Worm (Caenorhabditis elegans) whole organism, L2 larva: ENCODE data around the gene fbxa-35.

Experiments used
- nhr-11 ChIP-seq: fragments of 150-350 bp; optimal IDR thresholded peaks from 2 replicates; lab custom pipeline; 2014; ENCODE audit warnings: missing biosample characterization, missing genetic modification characterization
- nhr-6 ChIP-seq: fragments of 150-350 bp; optimal IDR thresholded peaks from 2 replicates; lab custom pipeline; 2014; ENCODE audit warnings: missing biosample characterization, missing genetic modification characterization
- zag-1 ChIP-seq: fragments of 150-350 bp; optimal IDR thresholded peaks from 2 replicates; lab custom pipeline; 2014; ENCODE audit warnings: missing biosample characterization, missing genetic modification characterization

DNA sequence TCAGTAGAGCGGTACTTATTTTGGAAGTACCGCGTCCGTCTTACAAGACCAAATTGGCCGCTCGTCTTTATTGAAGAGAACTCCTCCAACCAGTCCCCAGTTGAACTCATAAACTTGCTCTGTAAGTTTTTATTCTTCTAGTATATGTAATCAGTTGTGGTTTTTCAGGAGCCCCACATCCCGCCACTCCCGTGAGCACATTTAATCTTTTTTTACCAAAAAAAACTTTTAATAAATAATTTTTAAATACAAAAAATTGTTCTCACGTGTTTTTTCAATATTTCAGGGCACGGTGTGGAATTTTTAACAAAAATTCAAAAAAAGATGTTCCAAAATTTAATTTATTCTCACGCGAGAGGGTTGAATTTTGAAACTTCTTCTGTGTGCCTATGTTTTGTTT, 29.0 kb downstream of the fbxa-35 start, which contains the start of gene fbxa-14:
- TF ChIP-seq zag-1 (tag; lab: Kevin White, UChicago) (no peak), nhr-11 (tag; lab: Kevin White, UChicago) (no peak), nhr-6 (tag; lab: Kevin White, UChicago) (no peak)
